Worm (Caenorhabditis elegans): ENCODE data around the gene ZK512.7.

ZK512.7 gene

ce11 chrIII:9109172-9109571 is 29.3 kb downstream of the ZK512.7 start, which contains the start of gene cya-1:
Gene cya-1, minus strand, starts transcription at chrIII:9109272.
- TF ChIP-seq jun-1 (tag; optimal IDR thresholded peaks at IDR 0.05) (no peak), ceh-28 (tag; optimal IDR thresholded peaks at IDR 0.05) (no peak), nhr-12 (tag; optimal IDR thresholded peaks at IDR 0.05) (no peak), nhr-67 (tag; optimal IDR thresholded peaks at IDR 0.05) (no peak), unc-39 (tag; optimal IDR thresholded peaks at IDR 0.05) (no peak), elt-1 (tag; optimal IDR thresholded peaks at IDR 0.05) (no peak), ztf-11 (tag; optimal IDR thresholded peaks at IDR 0.05) (no peak), ceh-82 (tag; optimal IDR thresholded peaks at IDR 0.05) (no peak), egl-5 (tag; optimal IDR thresholded peaks at IDR 0.05) (no peak), tbx-2 (tag; optimal IDR thresholded peaks at IDR 0.05) (no peak), snpc-4 (tag; optimal IDR thresholded peaks at IDR 0.05) (no peak), skn-1 (tag; optimal IDR thresholded peaks at IDR 0.05) (no peak), nhr-28 (tag; optimal IDR thresholded peaks at IDR 0.05) (no peak)

ce11 chrIII:9105653-9106052 is 32.8 kb downstream of the ZK512.7 start:
- TF ChIP-seq nhr-67 (tag; optimal IDR thresholded peaks at IDR 0.05) (no peak), ceh-9 (tag; optimal IDR thresholded peaks at IDR 0.05) (no peak), elt-1 (tag; optimal IDR thresholded peaks at IDR 0.05) (no peak), fkh-2 (tag; optimal IDR thresholded peaks at IDR 0.05) (no peak), ama-1 (optimal IDR thresholded peaks at IDR 0.05) (no peak), nhr-11 (tag; optimal IDR thresholded peaks at IDR 0.05) (no peak)

ce11 chrIII:9104060-9104459 is 34.4 kb downstream of the ZK512.7 start:
- no peak for TF ChIP-seq fkh-10 (GFP tag; optimal IDR thresholded peaks at IDR 0.05)
- TF ChIP-seq nhr-67 (tag; optimal IDR thresholded peaks at IDR 0.05): no peak
- no peak for TF ChIP-seq pha-4 (tag; optimal IDR thresholded peaks at IDR 0.05)
- TF ChIP-seq sea-2 (GFP tag; optimal IDR thresholded peaks at IDR 0.05): no peak
- TF ChIP-seq ztf-4 (tag; optimal IDR thresholded peaks at IDR 0.05): no peak
- TF ChIP-seq nhr-25 (tag; optimal IDR thresholded peaks at IDR 0.05): peak; percentile 9
- TF ChIP-seq nhr-43 (tag; optimal IDR thresholded peaks at IDR 0.05; ENCODE audit: poor library complexity, severe bottlenecking): peak; percentile 24
- TF ChIP-seq hmg-11 (tag; optimal IDR thresholded peaks at IDR 0.05): no peak
- peak; percentile 15 for TF ChIP-seq lsy-12 (tag; optimal IDR thresholded peaks at IDR 0.05)
- TF ChIP-seq ama-1 (optimal IDR thresholded peaks at IDR 0.05): peak; percentile 30
- TF ChIP-seq skn-1 (tag; optimal IDR thresholded peaks at IDR 0.05): peak; percentile 17
- peak; percentile 34 for TF ChIP-seq elt-2 (tag; optimal IDR thresholded peaks at IDR 0.05)
- no peak for TF ChIP-seq nhr-11 (tag; optimal IDR thresholded peaks at IDR 0.05)
- no peak for TF ChIP-seq unc-39 (tag; optimal IDR thresholded peaks at IDR 0.05)
- peak; percentile 19 for TF ChIP-seq lin-39 (tag; optimal IDR thresholded peaks at IDR 0.05)
- TF ChIP-seq nhr-28 (tag; optimal IDR thresholded peaks at IDR 0.05): no peak
- no peak for TF ChIP-seq R02D3.7 (tag; optimal IDR thresholded peaks at IDR 0.05)
- peak; percentile 26 for TF ChIP-seq pqm-1 (tag; optimal IDR thresholded peaks at IDR 0.05)

ce11 chrIII:9103643-9104042 is 34.9 kb downstream of the ZK512.7 start, which contains the start of gene dos-1:
Gene dos-1, plus strand, starts transcription at chrIII:9103943.
- TF ChIP-seq nhr-67 (tag; optimal IDR thresholded peaks at IDR 0.05) (no peak), unc-62 (GFP tag; optimal IDR thresholded peaks at IDR 0.05) (no peak), ceh-9 (tag; optimal IDR thresholded peaks at IDR 0.05) (no peak), lin-15B (tag; optimal IDR thresholded peaks at IDR 0.05) (no peak)

ce11 chrIII:9101212-9101611 is 37.3 kb downstream of the ZK512.7 start, which contains the start of gene ZK507.1:
Gene ZK507.1, minus strand, starts transcription at chrIII:9101312.
- TF ChIP-seq nhr-25 (tag; optimal IDR thresholded peaks at IDR 0.05) (no peak), nhr-23 (tag; optimal IDR thresholded peaks at IDR 0.05) (no peak), sea-2 (GFP tag; optimal IDR thresholded peaks at IDR 0.05) (no peak), nhr-12 (tag; optimal IDR thresholded peaks at IDR 0.05) (no peak), ceh-16 (tag; optimal IDR thresholded peaks at IDR 0.05) (no peak), mdl-1 (tag; optimal IDR thresholded peaks at IDR 0.05) (no peak), egl-5 (tag; optimal IDR thresholded peaks at IDR 0.05) (no peak), ZK546.5 (tag; optimal IDR thresholded peaks at IDR 0.05) (no peak), fkh-10 (GFP tag; optimal IDR thresholded peaks at IDR 0.05) (no peak), nhr-237 (tag; optimal IDR thresholded peaks at IDR 0.05) (no peak), skn-1 (tag; optimal IDR thresholded peaks at IDR 0.05) (no peak), R02D3.7 (tag; optimal IDR thresholded peaks at IDR 0.05) (no peak), lin-39 (tag; optimal IDR thresholded peaks at IDR 0.05) (no peak)

Data from whole organism, L3 larva.